Fruit fly (Drosophila melanogaster): ENCODE data around the gene CG17744.

dm6 chr3L:7013568-7014305 lies 12.9 kb downstream of the CG17744 start:
- TF ChIP-seq CG1620 (GFP tag; optimal IDR thresholded peaks at IDR 0.05) (no peak), pad (GFP tag; optimal IDR thresholded peaks at IDR 0.05) (no peak), Crg-1 (GFP tag; optimal IDR thresholded peaks at IDR 0.05) (no peak), kay (GFP tag; ENCODE audit: borderline replicate concordance) (no peak)

Data from whole organism, adult.